Fruit fly (Drosophila melanogaster) whole organism, embryonic: ENCODE measurements around the gene Obp73a.
A peak's percentile ranks its signal among the peaks of the same experiment; 100 is the strongest.

Experiments used
- B-H1 ChIP-seq: fragments of 200-800 bp; sonication (Bioruptor generic); IDR thresholded peaks from 3 replicates; pipeline ENCODE4 v1.3.6; 2022; ENCODE audit warnings: missing biosample characterization, missing genetic modification characterization
- CG10565 ChIP-seq: fragments of 200-800 bp; sonication (Bioruptor generic); optimal IDR thresholded peaks from 3 replicates; lab custom pipeline; 2016; ENCODE audit warnings: missing biosample characterization, mild to moderate bottlenecking, missing genetic modification characterization
- CG11504 ChIP-seq: fragments of 200-800 bp; sonication (Bioruptor generic); optimal IDR thresholded peaks from 3 replicates; lab custom pipeline; 2019; ENCODE audit warnings: missing biosample characterization, mild to moderate bottlenecking, missing genetic modification characterization, moderate library complexity
- CG12219 ChIP-seq: fragments of 200-800 bp; sonication (Bioruptor generic); optimal IDR thresholded peaks from 3 replicates; lab custom pipeline; 2018; ENCODE audit warnings: missing biosample characterization, mild to moderate bottlenecking, missing genetic modification characterization
- CG15696 ChIP-seq: fragments of 200-800 bp; sonication (Bioruptor generic); optimal IDR thresholded peaks from 2 replicates; lab custom pipeline; 2019; ENCODE audit warnings: missing biosample characterization, mild to moderate bottlenecking, missing genetic modification characterization, moderate library complexity
- CG16779 ChIP-seq: fragments of 200-800 bp; sonication (Bioruptor generic); IDR thresholded peaks from 2 replicates; pipeline ENCODE4 v1.3.6; 2022; ENCODE audit warnings: missing biosample characterization, missing genetic modification characterization
- CG17186 ChIP-seq: fragments of 200-800 bp; sonication (Bioruptor generic); optimal IDR thresholded peaks from 3 replicates; lab custom pipeline; 2017; ENCODE audit warnings: missing biosample characterization, missing genetic modification reagents, missing genetic modification characterization
- CG17328 ChIP-seq: fragments of 200-800 bp; sonication (Bioruptor generic); IDR thresholded peaks from 2 replicates; pipeline ENCODE4 v1.3.6; 2022; ENCODE audit warnings: missing biosample characterization, missing genetic modification characterization
- CG17385 ChIP-seq: fragments of 200-800 bp; sonication (Bioruptor generic); optimal IDR thresholded peaks from 3 replicates; lab custom pipeline; 2018; ENCODE audit warnings: missing biosample characterization, mild to moderate bottlenecking, missing genetic modification characterization
- CG1792 ChIP-seq: fragments of 200-800 bp; sonication (Bioruptor generic); optimal IDR thresholded peaks from 2 replicates; lab custom pipeline; 2016; ENCODE audit warnings: missing biosample characterization, missing genetic modification characterization
- CG18619 ChIP-seq: fragments of 200-800 bp; sonication (Bioruptor generic); optimal IDR thresholded peaks from 3 replicates; lab custom pipeline; 2017; ENCODE audit warnings: missing biosample characterization, mild to moderate bottlenecking, missing genetic modification characterization
- CG2129 ChIP-seq: fragments of 200-800 bp; sonication (Bioruptor generic); IDR thresholded peaks from 2 replicates; pipeline ENCODE4 v1.3.6; 2022; ENCODE audit warnings: missing biosample characterization, missing genetic modification characterization; ENCODE audit not compliant: partially characterized antibody
- CG2202 ChIP-seq: fragments of 200-800 bp; sonication (Bioruptor generic); optimal IDR thresholded peaks from 2 replicates; lab custom pipeline; 2018; ENCODE audit warnings: missing biosample characterization, mild to moderate bottlenecking, missing genetic modification characterization
- CG31224 ChIP-seq: fragments of 200-800 bp; sonication (Bioruptor generic); IDR thresholded peaks from 2 replicates; pipeline ENCODE4 v1.3.6; 2022; ENCODE audit warnings: missing biosample characterization, missing genetic modification characterization
- CG4328 ChIP-seq: fragments of 200-800 bp; sonication (Bioruptor generic); optimal IDR thresholded peaks from 3 replicates; lab custom pipeline; 2017; ENCODE audit warnings: missing biosample characterization, missing genetic modification reagents, missing genetic modification characterization
- CG5953 ChIP-seq: fragments of 200-800 bp; sonication (Bioruptor generic); IDR thresholded peaks from 2 replicates; pipeline ENCODE4 v1.3.6; 2022; ENCODE audit warnings: missing biosample characterization, missing genetic modification characterization
- CG7839 ChIP-seq: fragments of 200-800 bp; sonication (Bioruptor generic); optimal IDR thresholded peaks from 3 replicates; lab custom pipeline; 2018; ENCODE audit warnings: missing biosample characterization, mild to moderate bottlenecking, missing genetic modification characterization, moderate library complexity
- Dek ChIP-seq: fragments of 200-800 bp; sonication (Bioruptor generic); optimal IDR thresholded peaks from 3 replicates; lab custom pipeline; 2019; ENCODE audit warnings: missing biosample characterization, mild to moderate bottlenecking, missing genetic modification characterization, moderate library complexity
- Dip3 ChIP-seq: fragments of 200-800 bp; sonication (Bioruptor generic); optimal IDR thresholded peaks from 3 replicates; lab custom pipeline; 2016; ENCODE audit warnings: missing biosample characterization, missing genetic modification characterization
- Doc2 ChIP-seq: fragments of 200-800 bp; sonication (Bioruptor generic); IDR thresholded peaks from 2 replicates; pipeline ENCODE4 v1.3.6; 2022; ENCODE audit warnings: missing biosample characterization, missing genetic modification characterization
- E2f1 ChIP-seq: fragments of 200-800 bp; sonication (Bioruptor generic); IDR thresholded peaks from 2 replicates; pipeline ENCODE4 v1.3.6; 2022; ENCODE audit warnings: missing biosample characterization, missing genetic modification characterization
- Eip74EF ChIP-seq, 2 experiments: fragments of 200-800 bp in 1 of 2; fragments of >200 bp in 1 of 2; sonication (Bioruptor generic) in 1 of 2; optimal IDR thresholded peaks; 2 replicates each; lab custom pipeline; 2017 to 2019; ENCODE audit warnings: missing biosample characterization in 2 of 2, missing genetic modification characterization in 2 of 2, mild to moderate bottlenecking in 1 of 2, moderate library complexity in 1 of 2
- Fer3 ChIP-seq: fragments of 200-800 bp; sonication (Bioruptor generic); optimal IDR thresholded peaks from 2 replicates; lab custom pipeline; 2018; ENCODE audit warnings: missing biosample characterization, mild to moderate bottlenecking, missing genetic modification characterization, moderate library complexity
- H15 ChIP-seq: fragments of 200-800 bp; sonication (Bioruptor generic); IDR thresholded peaks from 3 replicates; pipeline ENCODE4 v1.3.6; 2022; ENCODE audit warnings: missing biosample characterization, missing genetic modification characterization
- Hmx ChIP-seq: fragments of 200-800 bp; sonication (Bioruptor generic); optimal IDR thresholded peaks from 2 replicates; lab custom pipeline; 2016; ENCODE audit warnings: missing biosample characterization, missing genetic modification characterization
- Lim3 ChIP-seq: fragments of 200-800 bp; sonication (Bioruptor generic); IDR thresholded peaks from 2 replicates; pipeline ENCODE4 v1.3.6; 2022; ENCODE audit warnings: missing biosample characterization, missing genetic modification characterization
- Lpt ChIP-seq: fragments of >200 bp; optimal IDR thresholded peaks from 2 replicates; lab custom pipeline; 2018; ENCODE audit warnings: missing biosample characterization, missing genetic modification characterization
- Mes4 ChIP-seq: fragments of 200-800 bp; sonication (Bioruptor generic); optimal IDR thresholded peaks from 2 replicates; lab custom pipeline; 2016; ENCODE audit warnings: missing biosample characterization, missing genetic modification characterization
- Oaz ChIP-seq: fragments of 200-800 bp; sonication (Bioruptor generic); IDR thresholded peaks from 2 replicates; pipeline ENCODE4 v1.3.6; 2022; ENCODE audit warnings: missing biosample characterization, missing genetic modification characterization
- Poxn ChIP-seq: fragments of 200-800 bp; sonication (Bioruptor generic); IDR thresholded peaks from 2 replicates; pipeline ENCODE4 v1.3.6; 2022; ENCODE audit warnings: missing biosample characterization, missing genetic modification characterization
- Rx ChIP-seq: fragments of 200-800 bp; sonication (Bioruptor generic); IDR thresholded peaks from 2 replicates; pipeline ENCODE4 v1.3.6; 2022; ENCODE audit warnings: missing biosample characterization, missing genetic modification characterization
- Side ChIP-seq: fragments of 200-800 bp; sonication (Bioruptor generic); optimal IDR thresholded peaks from 2 replicates; lab custom pipeline; 2016; ENCODE audit warnings: missing biosample characterization, missing genetic modification characterization
- Six4 ChIP-seq: fragments of 200-800 bp; sonication (Bioruptor generic); optimal IDR thresholded peaks from 2 replicates; lab custom pipeline; 2016; ENCODE audit warnings: missing biosample characterization, missing genetic modification characterization
- br ChIP-seq: fragments of >200 bp; optimal IDR thresholded peaks from 2 replicates; lab custom pipeline; 2017
- cad ChIP-seq: fragments of >200 bp; optimal IDR thresholded peaks from 2 replicates; lab custom pipeline; 2017; ENCODE audit warnings: missing biosample characterization, missing genetic modification characterization
- chn ChIP-seq: fragments of 200-800 bp; sonication (Bioruptor generic); optimal IDR thresholded peaks from 2 replicates; lab custom pipeline; 2016; ENCODE audit warnings: missing biosample characterization, missing genetic modification characterization
- ci ChIP-seq: fragments of 200-800 bp; sonication (Bioruptor generic); IDR thresholded peaks from 3 replicates; pipeline ENCODE4 v1.3.6; 2022; ENCODE audit warnings: missing biosample characterization, missing genetic modification characterization
- en ChIP-seq: fragments of 200-800 bp; sonication (Bioruptor generic); optimal IDR thresholded peaks from 2 replicates; lab custom pipeline; 2016; ENCODE audit warnings: missing biosample characterization, missing genetic modification characterization
- gce ChIP-seq: fragments of 200-800 bp; sonication (Bioruptor generic); IDR thresholded peaks from 3 replicates; pipeline ENCODE4 v1.3.6; 2022; ENCODE audit warnings: missing biosample characterization, missing genetic modification characterization
- inv ChIP-seq: fragments of 200-800 bp; sonication (Bioruptor generic); IDR thresholded peaks from 2 replicates; pipeline ENCODE4 v1.3.6; 2022; ENCODE audit warnings: missing biosample characterization, missing genetic modification characterization; ENCODE audit not compliant: partially characterized antibody
- nerfin-2 ChIP-seq: fragments of 200-800 bp; sonication (Bioruptor generic); IDR thresholded peaks from 2 replicates; pipeline ENCODE4 v1.3.6; 2022; ENCODE audit warnings: missing biosample characterization, missing genetic modification characterization; ENCODE audit not compliant: partially characterized antibody
- nom ChIP-seq: fragments of 200-800 bp; sonication (Bioruptor generic); optimal IDR thresholded peaks from 2 replicates; lab custom pipeline; 2017; ENCODE audit warnings: missing biosample characterization, missing genetic modification characterization, mild to moderate bottlenecking, moderate library complexity, missing genetic modification reagents
- pum ChIP-seq: fragments of 200-800 bp; sonication (Bioruptor generic); optimal IDR thresholded peaks from 2 replicates; lab custom pipeline; 2016; ENCODE audit warnings: missing biosample characterization, missing genetic modification characterization
- schlank ChIP-seq: fragments of 200-800 bp; sonication (Bioruptor generic); optimal IDR thresholded peaks from 2 replicates; lab custom pipeline; 2018; ENCODE audit warnings: missing biosample characterization, mild to moderate bottlenecking, missing genetic modification characterization
- slou ChIP-seq: fragments of 200-800 bp; sonication (Bioruptor generic); optimal IDR thresholded peaks from 3 replicates; lab custom pipeline; 2016; ENCODE audit warnings: missing biosample characterization, missing genetic modification characterization
- so ChIP-seq: fragments of 200-800 bp; sonication (Bioruptor generic); IDR thresholded peaks from 3 replicates; pipeline ENCODE4 v1.3.6; 2022; ENCODE audit warnings: missing biosample characterization, missing genetic modification characterization
- tup ChIP-seq: fragments of 200-800 bp; sonication (Bioruptor generic); optimal IDR thresholded peaks from 2 replicates; lab custom pipeline; 2016; ENCODE audit warnings: missing biosample characterization, mild to moderate bottlenecking, missing genetic modification characterization, moderate library complexity
- unpg ChIP-seq: fragments of 200-800 bp; sonication (Bioruptor generic); optimal IDR thresholded peaks from 3 replicates; lab custom pipeline; 2018; ENCODE audit warnings: missing biosample characterization, mild to moderate bottlenecking, missing genetic modification characterization, moderate library complexity
- wek ChIP-seq: fragments of 200-800 bp; sonication (Bioruptor generic); optimal IDR thresholded peaks from 3 replicates; lab custom pipeline; 2018; ENCODE audit warnings: missing biosample characterization, mild to moderate bottlenecking, missing genetic modification characterization, moderate library complexity
- zen ChIP-seq: fragments of 200-800 bp; sonication (Bioruptor generic); optimal IDR thresholded peaks from 3 replicates; lab custom pipeline; 2018; ENCODE audit warnings: missing biosample characterization, mild to moderate bottlenecking, missing genetic modification characterization, moderate library complexity

Gene Obp73a

DNA sequence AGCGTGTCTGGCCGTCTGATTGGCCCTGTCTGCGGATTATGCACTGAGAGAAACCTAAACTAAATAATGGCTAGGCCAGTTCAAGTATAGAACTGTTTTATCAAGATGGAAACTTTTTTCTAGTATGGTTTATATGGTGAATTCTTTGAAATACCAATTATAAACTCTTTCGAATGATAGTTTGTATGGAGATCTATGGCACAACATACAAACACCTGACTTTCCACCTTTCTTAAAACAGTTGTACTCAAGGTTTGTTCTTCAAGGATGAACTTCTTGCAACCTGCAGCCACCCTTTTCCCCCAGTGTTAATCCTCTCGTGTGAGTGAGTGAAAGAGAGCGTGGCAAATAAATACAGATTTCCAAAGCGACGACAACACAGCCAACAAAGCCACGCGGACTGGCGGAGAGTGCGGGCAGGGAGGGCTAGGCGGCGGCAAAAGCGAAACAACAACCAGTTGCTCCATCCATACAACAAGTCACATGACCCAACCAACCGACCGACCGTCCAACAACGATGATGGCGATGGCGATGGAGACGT is 60.1 kb downstream of the Obp73a start (continued):
- TF ChIP-seq nerfin-2 (no peak), Rx (GFP tag; lab: Robert Waterston, UW) (peak; percentile 80), CG16779 (GFP tag; lab: Robert Waterston, UW) (no peak; the same call in 1 of the 2 replicates), Dek (tag; lab: Kevin White, UChicago) (peak; percentile 88), B-H1 (GFP tag; lab: Robert Waterston, UW) (peak; percentile 73), Fer3 (tag; lab: Kevin White, UChicago) (peak; percentile 75), Mes4 (GFP tag; lab: Kevin White, UChicago) (peak; percentile 73), cad (GFP tag; lab: Kevin White, UChicago) (no peak), H15 (GFP tag; lab: Robert Waterston, UW) (peak; percentile 80), tup (GFP tag; lab: Kevin White, UChicago) (peak; percentile 67), CG17186 (GFP tag; lab: Kevin White, UChicago) (peak; percentile 70), inv (GFP tag; lab: Robert Waterston, UW) (peak; percentile 36; the same call in 1 of the 2 replicates), Lim3 (GFP tag; lab: Robert Waterston, UW) (peak; percentile 65; the same call in 1 of the 2 replicates), CG15696 (peak; percentile 44), Side (peak; percentile 76), br (lab: Kevin White, UChicago) (no peak), CG18619 (GFP tag; lab: Kevin White, UChicago) (peak; percentile 88), CG17328 (GFP tag; lab: Robert Waterston, UW) (peak; percentile 61), slou (GFP tag; lab: Kevin White, UChicago) (peak; percentile 73), CG2129 (GFP tag; lab: Robert Waterston, UW) (no peak), CG2202 (peak; percentile 1), CG1792 (GFP tag; lab: Kevin White, UChicago) (peak; percentile 87), CG11504 (peak; percentile 93), Doc2 (peak; percentile 50; the same call in 1 of the 2 replicates), ci (GFP tag; lab: Robert Waterston, UW) (peak; percentile 57; the same call in 1 of the 3 replicates), Oaz (peak; percentile 80), Hmx (GFP tag; lab: Kevin White, UChicago) (peak; percentile 25), pum (GFP tag; lab: Kevin White, UChicago) (peak; percentile 90), unpg (GFP tag; lab: Kevin White, UChicago) (peak; percentile 88), E2f1 (GFP tag; lab: Robert Waterston, UW) (peak; percentile 80), so (GFP tag; lab: Robert Waterston, UW) (peak; percentile 93), Dip3 (GFP tag; lab: Kevin White, UChicago) (peak; percentile 88), Lpt (GFP tag; lab: Kevin White, UChicago) (no peak), en (peak; percentile 85), schlank (tag; lab: Kevin White, UChicago) (peak; percentile 71), CG5953 (GFP tag; lab: Robert Waterston, UW) (peak; percentile 72), CG12219 (GFP tag; lab: Kevin White, UChicago) (peak; percentile 87), CG17385 (peak; percentile 83), chn (GFP tag; lab: Kevin White, UChicago) (peak; percentile 87), Poxn (GFP tag; lab: Robert Waterston, UW) (peak; percentile 33; the same call in 1 of the 2 replicates), CG7839 (peak; percentile 93), CG4328 (GFP tag; lab: Kevin White, UChicago) (peak; percentile 53), gce (GFP tag; lab: Robert Waterston, UW) (peak; percentile 60; the same call in 1 of the 3 replicates), zen (tag; lab: Kevin White, UChicago) (peak; percentile 29), CG31224 (peak; percentile 75), Eip74EF (GFP tag; optimal IDR thresholded peaks at IDR 0.05; lab: Kevin White, UChicago) (peak in 1 of 2 experiments; percentile 82), nom (GFP tag; lab: Kevin White, UChicago) (peak; percentile 89), wek (GFP tag; lab: Kevin White, UChicago) (peak; percentile 38), CG10565 (GFP tag; lab: Kevin White, UChicago) (peak; percentile 39), Six4 (GFP tag; lab: Kevin White, UChicago) (peak; percentile 86)
